Fruit fly (Drosophila melanogaster) whole organism, embryonic: ENCODE results near the gene SC35.
A peak's percentile ranks its signal among the peaks of the same experiment; 100 is the strongest.

Experiments
- Atf3 ChIP-seq: fragments of 200-800 bp; sonication (Bioruptor generic); optimal IDR thresholded peaks from 3 replicates; lab custom pipeline; 2016; ENCODE audit warnings: missing biosample characterization, missing genetic modification characterization
- Blimp-1 ChIP-seq: fragments of 200-800 bp; sonication (Bioruptor generic); optimal IDR thresholded peaks from 3 replicates; lab custom pipeline; 2018; ENCODE audit warnings: missing biosample characterization, missing genetic modification characterization, mild to moderate bottlenecking, moderate library complexity, missing genetic modification reagents
- CG11456 ChIP-seq: fragments of 200-800 bp; sonication (Bioruptor generic); IDR thresholded peaks from 3 replicates; pipeline ENCODE4 v1.3.6; 2022; ENCODE audit warnings: missing biosample characterization, missing genetic modification characterization
- CG12769 ChIP-seq: fragments of 200-800 bp; sonication (Bioruptor generic); optimal IDR thresholded peaks from 2 replicates; lab custom pipeline; 2019; ENCODE audit warnings: missing biosample characterization, mild to moderate bottlenecking, missing genetic modification characterization, moderate library complexity
- CG13424 ChIP-seq: fragments of 200-800 bp; sonication (Bioruptor generic); optimal IDR thresholded peaks from 2 replicates; lab custom pipeline; 2019; ENCODE audit warnings: missing biosample characterization, mild to moderate bottlenecking, missing genetic modification characterization, moderate library complexity
- CG14014 ChIP-seq: fragments of 200-800 bp; sonication (Bioruptor generic); IDR thresholded peaks from 2 replicates; pipeline ENCODE4 v1.3.6; 2022; ENCODE audit warnings: missing biosample characterization, missing genetic modification characterization
- CG15073 ChIP-seq: fragments of 200-800 bp; sonication (Bioruptor generic); optimal IDR thresholded peaks from 2 replicates; lab custom pipeline; 2016; ENCODE audit warnings: missing biosample characterization, missing genetic modification characterization
- CG16779 ChIP-seq: fragments of 200-800 bp; sonication (Bioruptor generic); IDR thresholded peaks from 2 replicates; pipeline ENCODE4 v1.3.6; 2022; ENCODE audit warnings: missing biosample characterization, missing genetic modification characterization
- CG17361 ChIP-seq: fragments of 200-800 bp; sonication (Bioruptor generic); IDR thresholded peaks from 3 replicates; pipeline ENCODE4 v1.3.6; 2022; ENCODE audit warnings: missing biosample characterization, missing genetic modification characterization
- CG18599 ChIP-seq: fragments of 200-800 bp; sonication (Bioruptor generic); optimal IDR thresholded peaks from 3 replicates; lab custom pipeline; 2017; ENCODE audit warnings: missing biosample characterization, missing genetic modification characterization, mild to moderate bottlenecking, moderate library complexity, missing genetic modification reagents
- CG2678 ChIP-seq: fragments of 200-800 bp; sonication (Bioruptor generic); optimal IDR thresholded peaks from 3 replicates; lab custom pipeline; 2019; ENCODE audit warnings: missing biosample characterization, mild to moderate bottlenecking, missing genetic modification characterization, moderate library complexity
- CG6791 ChIP-seq: fragments of 200-800 bp; sonication (Bioruptor generic); IDR thresholded peaks from 3 replicates; pipeline ENCODE4 v1.3.6; 2022; ENCODE audit warnings: missing biosample characterization, missing genetic modification characterization; ENCODE audit not compliant: partially characterized antibody
- CG7556 ChIP-seq: fragments of 200-800 bp; sonication (Bioruptor generic); optimal IDR thresholded peaks from 2 replicates; lab custom pipeline; 2017; ENCODE audit warnings: missing biosample characterization, mild to moderate bottlenecking, missing genetic modification characterization
- CG9932 ChIP-seq: fragments of 200-800 bp; sonication (Bioruptor generic); IDR thresholded peaks from 2 replicates; pipeline ENCODE4 v1.3.6; 2022; ENCODE audit warnings: missing biosample characterization, missing genetic modification characterization
- D19A ChIP-seq: fragments of 200-800 bp; optimal IDR thresholded peaks from 3 replicates; lab custom pipeline; 2019; ENCODE audit warnings: missing biosample characterization, mild to moderate bottlenecking, missing genetic modification characterization, moderate library complexity
- Dbx ChIP-seq: fragments of 200-800 bp; sonication (Bioruptor generic); IDR thresholded peaks from 3 replicates; pipeline ENCODE4 v1.3.6; 2022; ENCODE audit warnings: missing biosample characterization, missing genetic modification characterization
- Dll ChIP-seq: fragments of 200-800 bp; sonication (Bioruptor generic); IDR thresholded peaks from 4 replicates; pipeline ENCODE4 v1.3.6; 2022; ENCODE audit warnings: missing biosample characterization, missing genetic modification characterization; ENCODE audit not compliant: partially characterized antibody
- Drgx ChIP-seq: fragments of 200-800 bp; sonication (Bioruptor generic); IDR thresholded peaks from 2 replicates; pipeline ENCODE4 v1.3.6; 2022; ENCODE audit warnings: missing biosample characterization, missing genetic modification characterization
- Elba2 ChIP-seq: fragments of 200-800 bp; sonication (Bioruptor generic); optimal IDR thresholded peaks from 3 replicates; lab custom pipeline; 2016; ENCODE audit warnings: missing biosample characterization, missing genetic modification characterization
- Ets65A ChIP-seq: fragments of 200-800 bp; sonication (Bioruptor generic); peaks from one replicate; lab custom pipeline; 2016; ENCODE audit warnings: missing biosample characterization, missing genetic modification characterization
- Med ChIP-seq: fragments of 200-800 bp; sonication (Bioruptor generic); peaks from one replicate; lab custom pipeline; 2016; ENCODE audit warnings: missing biosample characterization, missing genetic modification characterization, mild to moderate bottlenecking, inconsistent platforms, moderate library complexity
- Rfx ChIP-seq: fragments of 200-800 bp; sonication (Bioruptor generic); IDR thresholded peaks from 2 replicates; pipeline ENCODE4 v1.3.6; 2022; ENCODE audit warnings: missing biosample characterization, missing genetic modification characterization
- Sin3A ChIP-seq: fragments of >200 bp; optimal IDR thresholded peaks from 2 replicates; lab custom pipeline; 2018
- Sox102F ChIP-seq: fragments of 200-800 bp; sonication (Bioruptor generic); optimal IDR thresholded peaks from 2 replicates; lab custom pipeline; 2018; ENCODE audit warnings: missing biosample characterization, mild to moderate bottlenecking, missing genetic modification characterization, moderate library complexity
- Trl ChIP-seq, 3 experiments: fragments of >200 bp in 2 of 3; fragments of 200-800 bp in 1 of 3; sonication (Bioruptor generic) in 1 of 3; optimal IDR thresholded peaks; 2 replicates in 1 of 3; 3 replicates in 2 of 3; lab custom pipeline; 2016 to 2017; ENCODE audit warnings: missing biosample characterization in 1 of 3, missing genetic modification characterization in 1 of 3
- Xrp1 ChIP-seq: fragments of 200-800 bp; sonication (Bioruptor generic); IDR thresholded peaks from 2 replicates; pipeline ENCODE4 v1.3.6; 2022; ENCODE audit warnings: missing biosample characterization, missing genetic modification characterization
- amos ChIP-seq: fragments of 200-800 bp; sonication (Bioruptor generic); IDR thresholded peaks from 2 replicates; pipeline ENCODE4 v1.3.6; 2022; ENCODE audit warnings: missing biosample characterization, missing genetic modification characterization; ENCODE audit not compliant: partially characterized antibody
- ase ChIP-seq: fragments of 200-800 bp; sonication (Bioruptor generic); IDR thresholded peaks from 3 replicates; pipeline ENCODE4 v1.3.6; 2022; ENCODE audit warnings: missing biosample characterization, missing genetic modification characterization
- az2 ChIP-seq: fragments of 200-800 bp; sonication (Bioruptor generic); optimal IDR thresholded peaks from 3 replicates; lab custom pipeline; 2016; ENCODE audit warnings: missing biosample characterization, missing genetic modification characterization
- bsh ChIP-seq, 2 experiments: fragments of 200-800 bp; sonication (Bioruptor generic); optimal IDR thresholded peaks; 2 replicates each; lab custom pipeline; 2017 to 2018; ENCODE audit warnings: mild to moderate bottlenecking in 2 of 2, missing biosample characterization in 2 of 2, missing genetic modification characterization in 2 of 2, moderate library complexity in 1 of 2
- chinmo ChIP-seq: fragments of 200-800 bp; sonication (Bioruptor generic); IDR thresholded peaks from 4 replicates; pipeline ENCODE4 v1.3.6; 2022; ENCODE audit warnings: missing biosample characterization, missing genetic modification characterization; ENCODE audit not compliant: partially characterized antibody
- chn ChIP-seq: fragments of 200-800 bp; sonication (Bioruptor generic); optimal IDR thresholded peaks from 2 replicates; lab custom pipeline; 2016; ENCODE audit warnings: missing biosample characterization, missing genetic modification characterization
- ci ChIP-seq: fragments of 200-800 bp; sonication (Bioruptor generic); IDR thresholded peaks from 3 replicates; pipeline ENCODE4 v1.3.6; 2022; ENCODE audit warnings: missing biosample characterization, missing genetic modification characterization
- dmrt99B ChIP-seq: fragments of 200-800 bp; sonication (Bioruptor generic); optimal IDR thresholded peaks from 2 replicates; lab custom pipeline; 2018; ENCODE audit warnings: missing biosample characterization, mild to moderate bottlenecking, missing genetic modification characterization, moderate library complexity
- esg ChIP-seq: fragments of 200-800 bp; sonication (Bioruptor generic); conservative IDR thresholded peaks from 2 replicates; pipeline ENCODE4 v1.3.6; 2022; ENCODE audit warnings: missing biosample characterization, missing genetic modification characterization
- exex ChIP-seq: fragments of 200-800 bp; sonication (Bioruptor generic); optimal IDR thresholded peaks from 4 replicates; lab custom pipeline; 2018; ENCODE audit warnings: missing biosample characterization, mild to moderate bottlenecking, missing genetic modification characterization, moderate library complexity
- knrl ChIP-seq: fragments of 200-800 bp; sonication (Bioruptor generic); IDR thresholded peaks from 3 replicates; pipeline ENCODE4 v1.3.6; 2022; ENCODE audit warnings: missing biosample characterization, missing genetic modification characterization; ENCODE audit not compliant: partially characterized antibody
- lab ChIP-seq: fragments of 200-800 bp; sonication (Bioruptor generic); optimal IDR thresholded peaks from 3 replicates; lab custom pipeline; 2017; ENCODE audit warnings: missing biosample characterization, missing genetic modification characterization, mild to moderate bottlenecking, moderate library complexity, missing genetic modification reagents
- lilli ChIP-seq: fragments of 200-800 bp; sonication (Bioruptor generic); optimal IDR thresholded peaks from 3 replicates; lab custom pipeline; 2016; ENCODE audit warnings: missing biosample characterization, missing genetic modification characterization
- mirr ChIP-seq: fragments of 200-800 bp; sonication (Bioruptor generic); optimal IDR thresholded peaks from 3 replicates; lab custom pipeline; 2018; ENCODE audit warnings: missing biosample characterization, mild to moderate bottlenecking, missing genetic modification characterization
- p53 ChIP-seq: fragments of 200-800 bp; sonication (Bioruptor generic); optimal IDR thresholded peaks from 2 replicates; lab custom pipeline; 2016; ENCODE audit warnings: missing biosample characterization, missing genetic modification characterization
- prd ChIP-seq, 3 experiments: fragments of >200 bp in 2 of 3; fragments of 200-800 bp in 1 of 3; sonication (Bioruptor generic) in 1 of 3; optimal IDR thresholded peaks in 2 of 3; IDR thresholded peaks in 1 of 3; 2 replicates in 2 of 3; 3 replicates in 1 of 3; pipeline versions ENCODE4 v1.3.6 to Lab custom; 2017 to 2022; ENCODE audit warnings: missing biosample characterization in 1 of 3, missing genetic modification characterization in 1 of 3
- pum ChIP-seq: fragments of 200-800 bp; sonication (Bioruptor generic); optimal IDR thresholded peaks from 2 replicates; lab custom pipeline; 2016; ENCODE audit warnings: missing biosample characterization, missing genetic modification characterization
- sd ChIP-seq: fragments of 200-800 bp; sonication (Bioruptor generic); optimal IDR thresholded peaks from 3 replicates; lab custom pipeline; 2018; ENCODE audit warnings: missing biosample characterization, mild to moderate bottlenecking, missing genetic modification characterization, moderate library complexity
- slou ChIP-seq: fragments of 200-800 bp; sonication (Bioruptor generic); optimal IDR thresholded peaks from 3 replicates; lab custom pipeline; 2016; ENCODE audit warnings: missing biosample characterization, missing genetic modification characterization
- stc ChIP-seq: fragments of 200-800 bp; sonication (Bioruptor generic); IDR thresholded peaks from 2 replicates; pipeline ENCODE4 v1.3.6; 2022; ENCODE audit warnings: missing biosample characterization, missing genetic modification characterization

Gene SC35

dm6 chr2L:12421793-12422691 is 12.4 kb downstream of the SC35 start:
- TF ChIP-seq CG14014 (GFP tag; lab: Robert Waterston, UW): peak; percentile 36; the same call in 1 of the 2 replicates
- TF ChIP-seq chinmo: peak; percentile 87; the same call in 2 of the 4 replicates
- TF ChIP-seq lilli (GFP tag; lab: Kevin White, UChicago): peak; percentile 15
- no peak for TF ChIP-seq slou (GFP tag; lab: Kevin White, UChicago)
- peak; percentile 9 for TF ChIP-seq Sox102F (GFP tag; lab: Kevin White, UChicago)
- peak; percentile 95 for TF ChIP-seq D19A (tag; lab: Kevin White, UChicago)
- TF ChIP-seq CG6791 (GFP tag; lab: Robert Waterston, UW): 0 out of 3 replicates have a peak, but pooled peaks have one; percentile 20
- 0 out of 3 replicates have a peak, but pooled peaks have one; percentile 11 for TF ChIP-seq knrl (GFP tag; lab: Robert Waterston, UW)
- TF ChIP-seq exex (tag; lab: Kevin White, UChicago): no peak
- TF ChIP-seq Drgx (GFP tag; lab: Robert Waterston, UW): peak; percentile 31; the same call in 1 of the 2 replicates
- TF ChIP-seq CG7556: peak; percentile 31
- peak; percentile 2 for TF ChIP-seq CG13424
- TF ChIP-seq Rfx (GFP tag; lab: Robert Waterston, UW): peak; percentile 55
- no peak for TF ChIP-seq p53 (GFP tag; lab: Kevin White, UChicago)
- peak; percentile 25 for TF ChIP-seq Ets65A (GFP tag; lab: Kevin White, UChicago)
- TF ChIP-seq sd (tag; lab: Kevin White, UChicago): no peak
- TF ChIP-seq chn (GFP tag; lab: Kevin White, UChicago): no peak
- TF ChIP-seq lab: peak; percentile 36
- TF ChIP-seq pum (GFP tag; lab: Kevin White, UChicago): no peak
- peak; percentile 58 for TF ChIP-seq Med (GFP tag; lab: Kevin White, UChicago)
- no peak for TF ChIP-seq bsh (GFP tag; optimal IDR thresholded peaks at IDR 0.05; lab: Kevin White, UChicago)
- peak; percentile 40; the same call in 1 of the 3 replicates for TF ChIP-seq CG17361
- peak; percentile 35 for TF ChIP-seq CG2678 (tag; lab: Kevin White, UChicago)
- no peak for TF ChIP-seq prd (optimal IDR thresholded peaks at IDR 0.05; lab: Kevin White, UChicago)
- TF ChIP-seq prd (GFP tag; IDR thresholded peaks at IDR 0.05; lab: Robert Waterston, UW): 0 out of 3 replicates have a peak, but pooled peaks have one; percentile 32
- TF ChIP-seq mirr: no peak
- TF ChIP-seq Blimp-1 (GFP tag; lab: Kevin White, UChicago): peak; percentile 11
- no peak for TF ChIP-seq Elba2 (GFP tag; lab: Kevin White, UChicago)
- peak; percentile 26; the same call in 1 of the 2 replicates for TF ChIP-seq stc (GFP tag; lab: Robert Waterston, UW)
- TF ChIP-seq CG15073 (GFP tag; lab: Kevin White, UChicago): peak; percentile 96
- TF ChIP-seq CG16779 (GFP tag; lab: Robert Waterston, UW): 0 out of 2 replicates have a peak, but pooled peaks have one; percentile 43
- TF ChIP-seq dmrt99B (tag; lab: Kevin White, UChicago): peak; percentile 35
- peak; percentile 21; the same call in 1 of the 2 replicates for TF ChIP-seq Xrp1 (GFP tag; lab: Robert Waterston, UW)
- TF ChIP-seq Dll: 0 out of 4 replicates have a peak, but pooled peaks have one; percentile 30
- peak; percentile 13 for TF ChIP-seq CG12769
- peak; percentile 63 to 67 for TF ChIP-seq Trl (optimal IDR thresholded peaks at IDR 0.05; lab: Kevin White, UChicago)
- TF ChIP-seq Trl (GFP tag; optimal IDR thresholded peaks at IDR 0.05; lab: Kevin White, UChicago): no peak
- no peak for TF ChIP-seq Atf3 (GFP tag; lab: Kevin White, UChicago)
- no peak for TF ChIP-seq Sin3A
- TF ChIP-seq ase: 0 out of 3 replicates have a peak, but pooled peaks have one; percentile 13
- peak; percentile 14 for TF ChIP-seq CG18599 (GFP tag; lab: Kevin White, UChicago)
- 0 out of 3 replicates have a peak, but pooled peaks have one; percentile 52 for TF ChIP-seq CG11456 (GFP tag; lab: Robert Waterston, UW)
- peak; percentile 48; the same call in 1 of the 3 replicates for TF ChIP-seq ci (GFP tag; lab: Robert Waterston, UW)
- TF ChIP-seq amos (GFP tag; lab: Robert Waterston, UW): peak; percentile 34; the same call in 1 of the 2 replicates
- TF ChIP-seq esg (GFP tag; lab: Robert Waterston, UW): no peak
- TF ChIP-seq az2: peak; percentile 14
- TF ChIP-seq CG9932: peak; percentile 45
- TF ChIP-seq Dbx (GFP tag; lab: Robert Waterston, UW): no peak
